Worm (Caenorhabditis elegans): ENCODE measurements around the gene hpo-7.

- TF ChIP-seq skn-1 (tag; optimal IDR thresholded peaks at IDR 0.05) = no peak
- no peak for TF ChIP-seq ama-1 (optimal IDR thresholded peaks at IDR 0.05)
These were observed 40.4 kb downstream of the hpo-7 start, which contains the start of gene T16A1.2 for ce11 chrII:2094924-2095650.
